Fruit fly (Drosophila melanogaster) ovary, adult (tissue): Measurements from ENCODE around the gene Ptp61F.

Experiments
- CG17801 ChIP-seq: fragments of 200-800 bp; optimal IDR thresholded peaks from 2 replicates; lab custom pipeline; 2019; ENCODE audit warnings: missing biosample characterization, mild to moderate bottlenecking, missing genetic modification characterization, moderate library complexity; ENCODE audit not compliant: partially characterized antibody

The Ptp61F gene

DNA sequence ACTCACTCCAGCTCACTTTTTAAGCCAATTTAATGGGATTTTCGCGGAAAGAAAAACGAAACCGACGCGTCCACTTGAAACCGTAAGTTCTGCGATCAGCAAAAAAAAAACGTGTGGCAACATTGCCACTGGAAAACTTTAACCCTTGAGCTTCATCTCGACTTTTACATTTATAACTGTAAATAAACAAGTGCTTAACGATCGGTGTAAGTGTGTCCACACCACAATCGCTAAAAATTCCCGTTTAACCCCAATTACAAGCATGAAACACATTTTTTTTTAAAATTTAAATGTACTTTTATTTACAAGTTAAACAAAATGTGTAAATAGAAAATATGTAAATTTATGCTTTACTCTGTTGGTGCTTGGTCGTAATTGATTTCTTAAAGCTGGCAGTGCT, at the start of gene Ptp61F:
TSS of gene Ptp61F (minus strand) at position 101 of the 400 bp plus-strand sequence.
- TF ChIP-seq CG17801 (GFP tag; lab: Kevin White, UChicago): no peak

DNA sequence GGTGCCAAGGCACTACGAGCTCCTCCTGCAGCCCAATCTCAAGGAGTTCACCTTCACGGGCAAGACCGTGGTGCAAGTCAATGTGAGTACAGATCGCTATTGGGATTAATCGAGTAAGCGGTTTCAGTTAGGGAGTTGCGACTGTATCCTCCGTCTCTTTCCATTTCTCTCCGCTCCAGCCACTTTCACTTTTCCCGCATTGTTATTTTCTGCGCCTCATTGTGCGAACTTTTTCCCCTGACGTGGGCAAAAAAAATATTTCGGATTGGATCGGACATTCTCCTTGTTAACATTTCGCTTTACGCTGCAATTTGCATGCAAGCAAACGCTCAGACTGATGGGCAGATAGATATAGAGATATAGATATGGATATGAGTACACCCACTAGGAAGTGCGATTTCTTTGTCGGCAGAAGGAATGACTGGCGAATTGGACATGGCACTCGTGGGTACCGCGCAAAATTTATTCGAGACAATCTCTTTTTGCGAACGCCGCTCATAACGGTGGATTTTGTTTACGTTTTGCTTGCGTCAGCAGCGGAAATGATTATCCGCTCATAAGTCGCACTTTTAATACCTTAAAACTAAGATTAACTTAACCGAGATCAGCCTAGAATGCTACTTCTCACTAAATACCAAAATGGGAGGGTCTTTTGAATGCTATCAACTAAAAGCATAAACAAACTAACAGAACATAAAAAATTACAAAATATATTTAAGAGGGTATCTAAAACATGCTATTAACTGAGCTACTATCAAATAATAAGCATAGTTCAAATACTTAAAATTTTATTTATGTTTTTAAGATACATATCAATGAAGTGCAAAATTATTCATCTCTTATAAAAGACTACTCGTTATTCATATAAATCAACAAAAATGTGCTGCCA, 43.9 kb upstream of the Ptp61F start:
- TF ChIP-seq CG17801 (GFP tag; lab: Kevin White, UChicago): peak; percentile 52

DNA sequence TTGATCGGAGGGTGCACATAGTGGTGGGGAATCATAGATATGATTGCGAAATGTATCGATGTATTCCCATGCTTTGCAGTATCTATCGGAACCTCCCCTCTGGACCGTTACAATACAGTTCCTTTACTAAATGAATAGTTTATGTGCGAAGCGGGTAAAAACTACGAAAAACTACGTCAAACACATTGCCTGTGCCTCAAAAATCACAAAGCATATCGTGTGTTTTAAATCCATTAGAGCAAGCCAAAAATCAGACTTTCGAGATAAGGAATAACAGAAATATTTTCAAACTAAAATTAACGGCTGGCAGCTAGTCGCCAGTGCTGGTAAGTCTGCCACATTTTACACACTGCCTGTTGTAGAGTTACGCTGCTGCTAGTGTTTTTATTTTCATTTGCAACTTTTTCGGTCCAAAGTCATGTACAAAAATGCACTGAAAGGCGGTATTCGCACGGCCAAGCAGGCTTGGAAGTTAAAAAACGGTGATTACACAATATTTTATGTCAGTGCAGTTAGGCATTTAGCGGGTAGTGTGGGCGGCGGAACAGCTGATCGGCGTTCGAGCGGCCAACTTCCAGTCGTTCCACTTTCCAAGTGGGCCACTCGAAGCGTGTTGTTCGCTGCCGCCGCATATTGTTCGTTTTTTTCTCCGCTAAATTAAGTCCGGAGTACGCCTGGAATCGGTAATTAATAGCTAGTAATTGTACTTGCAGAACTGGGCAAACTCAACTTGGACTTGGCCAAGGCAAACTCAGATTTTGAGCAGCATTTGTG, 42.4 kb upstream of the Ptp61F start:
- TF ChIP-seq CG17801 (GFP tag; lab: Kevin White, UChicago): peak; percentile 9

DNA sequence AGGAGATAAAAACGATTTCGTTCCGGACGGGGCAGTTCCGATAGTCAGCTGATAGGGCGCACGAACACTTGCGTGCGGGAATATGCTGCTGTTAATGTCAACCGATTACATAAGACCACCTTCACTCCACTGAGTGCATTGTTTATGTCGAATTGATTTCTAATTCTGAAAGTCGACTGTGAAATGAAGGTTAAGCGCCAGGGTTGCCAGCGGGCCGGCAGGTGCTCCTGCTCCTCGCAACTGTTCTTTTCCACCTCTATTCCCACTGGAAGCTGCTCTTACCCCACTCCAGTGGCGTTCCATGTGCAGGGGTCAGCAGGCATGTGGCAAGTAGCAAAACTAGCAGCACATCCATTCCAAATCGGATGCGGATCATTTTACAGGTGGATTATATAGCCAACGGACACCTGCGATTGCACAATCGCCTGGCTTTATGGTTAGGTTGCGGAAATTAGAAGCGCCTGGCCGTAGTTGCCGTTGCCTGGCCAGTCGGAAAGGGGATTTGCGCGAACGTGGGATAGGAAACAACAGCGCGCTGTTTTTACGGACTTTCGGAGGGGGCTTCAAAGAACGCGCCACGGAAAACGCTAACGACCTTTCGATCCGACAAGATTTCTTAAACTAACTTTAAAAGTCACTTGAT, 41.7 kb upstream of the Ptp61F start, which contains the start of gene cue:
TSS of gene cue (minus strand) at position 641 of the 643 bp plus-strand sequence.
- no peak for TF ChIP-seq CG17801 (GFP tag; lab: Kevin White, UChicago)

DNA sequence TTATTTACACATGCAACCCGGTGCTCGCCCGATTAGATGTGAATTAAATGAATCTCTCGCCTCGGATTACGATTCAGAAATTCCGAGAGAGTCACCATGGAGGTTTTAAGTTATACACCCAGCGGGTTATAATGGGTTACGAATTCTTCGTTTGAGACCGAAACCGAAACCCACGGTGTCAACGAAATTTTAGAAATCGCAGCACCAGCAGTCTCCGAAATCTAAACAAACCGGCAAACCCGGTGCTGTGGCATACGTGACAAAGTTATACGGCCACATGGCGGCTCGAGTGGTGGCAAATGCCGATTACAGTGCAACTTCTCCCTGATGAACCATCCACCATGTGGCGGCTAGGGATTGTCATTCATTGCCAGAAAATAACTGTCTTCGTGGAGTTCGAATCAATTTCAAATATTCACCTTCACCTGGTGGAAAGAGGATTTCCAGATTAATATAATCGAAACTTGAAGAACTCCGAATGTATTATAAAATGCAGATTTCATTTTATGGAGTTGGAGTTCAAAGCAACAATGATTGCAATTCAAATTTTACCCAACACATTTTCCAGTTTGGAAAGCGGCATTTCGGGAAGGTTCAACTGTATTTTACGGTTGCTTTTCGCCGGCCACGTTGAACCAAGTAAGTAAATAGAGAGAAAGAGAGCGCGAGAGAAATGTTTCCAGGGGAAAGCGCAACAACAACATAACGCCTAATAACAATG, 40.9 kb upstream of the Ptp61F start:
- TF ChIP-seq CG17801 (GFP tag; lab: Kevin White, UChicago): peak; percentile 84

- TF ChIP-seq CG17801 (GFP tag; lab: Kevin White, UChicago): peak; percentile 31
These were observed 27.2 kb upstream of the Ptp61F start, which contains the start of the genes hfp and Psa for dm6 chr3L:1502086-1502893. TSS of gene hfp (minus strand) at chr3L:1502590. TSS of gene Psa (plus strand) at chr3L:1502843.

- TF ChIP-seq CG17801 (GFP tag; lab: Kevin White, UChicago): no peak
These were observed 21.4 kb upstream of the Ptp61F start, which contains the start of gene CG12084 for dm6 chr3L:1496408-1496807. TSS of gene CG12084 (minus strand) at chr3L:1496643.

- no peak for TF ChIP-seq CG17801 (GFP tag; lab: Kevin White, UChicago)
These were observed 20.7 kb upstream of the Ptp61F start for dm6 chr3L:1495803-1496202.

DNA sequence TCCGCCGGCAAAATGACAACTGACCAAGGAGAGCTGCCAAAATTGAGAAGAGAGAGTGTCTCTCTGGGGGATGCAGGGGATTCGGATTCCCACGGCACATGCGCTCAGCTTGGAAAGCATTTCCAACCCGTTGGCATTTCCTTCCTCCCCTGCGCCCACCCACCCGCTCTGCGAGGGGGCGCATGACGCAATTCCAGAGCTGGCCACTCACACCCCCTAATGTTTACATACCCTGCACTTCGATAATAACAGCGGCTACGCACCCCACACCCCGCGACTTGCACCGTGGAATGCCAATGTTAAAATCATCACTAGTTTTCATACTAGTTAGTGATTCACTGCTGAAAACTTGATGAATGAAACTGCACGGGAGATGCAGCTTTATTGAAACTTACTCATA, 14.5 kb upstream of the Ptp61F start, which contains the start of gene stet:
TSS of gene stet (minus strand) at position 25 of the 400 bp plus-strand sequence.
- no peak for TF ChIP-seq CG17801 (GFP tag; lab: Kevin White, UChicago)

- no peak for TF ChIP-seq CG17801 (GFP tag; lab: Kevin White, UChicago)
These were observed 13.6 kb upstream of the Ptp61F start for dm6 chr3L:1488592-1489183.

DNA sequence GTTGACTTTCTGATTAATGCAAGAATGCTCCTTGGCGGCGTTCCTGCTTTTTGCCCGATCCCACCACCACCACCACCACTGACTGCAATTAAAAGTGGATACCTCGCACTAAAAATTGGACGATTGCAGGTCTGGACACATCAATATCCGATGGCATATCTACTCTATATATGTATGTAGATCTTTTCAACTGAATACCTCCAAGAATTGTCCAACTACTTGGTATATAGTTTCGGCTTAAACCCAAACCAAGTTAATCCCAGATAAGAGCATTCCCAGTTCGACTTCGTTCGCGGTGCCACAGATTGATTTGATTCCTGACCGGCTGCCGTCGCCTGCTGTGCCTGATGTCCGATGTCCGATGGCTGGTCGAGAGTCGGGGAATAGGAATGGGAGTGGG, 9.7 kb upstream of the Ptp61F start:
- TF ChIP-seq CG17801 (GFP tag; lab: Kevin White, UChicago): no peak

- peak; percentile 64 for TF ChIP-seq CG17801 (GFP tag; lab: Kevin White, UChicago)
These were observed 4.1 kb upstream of the Ptp61F start for dm6 chr3L:1478998-1479680.
